Fruit fly (Drosophila melanogaster) whole organism, prepupa: ENCODE measurements around the gene CG32483.
A peak's percentile ranks its signal among the peaks of the same experiment; 100 is the strongest.

Experiments
- CG11762 ChIP-seq: fragments of 200-800 bp; sonication (Bioruptor generic); optimal IDR thresholded peaks from 3 replicates; lab custom pipeline; 2016; ENCODE audit warnings: missing biosample characterization, missing genetic modification characterization; ENCODE audit not compliant: insufficient read depth
- CG11902 ChIP-seq: fragments of 200-800 bp; sonication (Bioruptor generic); optimal IDR thresholded peaks from 3 replicates; lab custom pipeline; 2016; ENCODE audit warnings: missing biosample characterization, missing genetic modification characterization
- CG1621 ChIP-seq: fragments of 200-800 bp; sonication (Bioruptor generic); optimal IDR thresholded peaks from 3 replicates; lab custom pipeline; 2018; ENCODE audit warnings: missing biosample characterization, mild to moderate bottlenecking, missing genetic modification characterization
- CG16779 ChIP-seq: fragments of 200-800 bp; sonication (Bioruptor generic); optimal IDR thresholded peaks from 3 replicates; lab custom pipeline; 2017; ENCODE audit warnings: missing biosample characterization, mild to moderate bottlenecking, missing genetic modification characterization
- CG3032 ChIP-seq: fragments of 200-800 bp; optimal IDR thresholded peaks from 2 replicates; lab custom pipeline; 2019; ENCODE audit warnings: missing biosample characterization, mild to moderate bottlenecking, missing genetic modification characterization, moderate library complexity
- CG31627 ChIP-seq: fragments of 200-800 bp; sonication (Bioruptor generic); optimal IDR thresholded peaks from 3 replicates; lab custom pipeline; 2016; ENCODE audit warnings: missing biosample characterization, missing genetic modification characterization
- CG32006 ChIP-seq: fragments of 200-800 bp; sonication (Bioruptor generic); optimal IDR thresholded peaks from 3 replicates; lab custom pipeline; 2017; ENCODE audit warnings: missing biosample characterization, mild to moderate bottlenecking, missing genetic modification characterization
- CG34406 ChIP-seq: fragments of 200-800 bp; sonication (Bioruptor generic); optimal IDR thresholded peaks from 3 replicates; lab custom pipeline; 2016; ENCODE audit warnings: missing biosample characterization, missing genetic modification characterization
- CG3919 ChIP-seq: fragments of 200-800 bp; sonication (Bioruptor generic); optimal IDR thresholded peaks from 3 replicates; lab custom pipeline; 2016; ENCODE audit warnings: missing biosample characterization, missing genetic modification characterization
- CG4318 ChIP-seq: fragments of 200-800 bp; sonication (Bioruptor generic); optimal IDR thresholded peaks from 3 replicates; lab custom pipeline; 2017; ENCODE audit warnings: missing biosample characterization, mild to moderate bottlenecking, missing genetic modification characterization
- CG6163 ChIP-seq: fragments of 200-800 bp; sonication (Bioruptor generic); IDR thresholded peaks from 3 replicates; pipeline ENCODE4 v1.3.6; 2022; ENCODE audit warnings: missing biosample characterization, missing genetic modification characterization
- CG6276 ChIP-seq: fragments of 200-800 bp; sonication (Bioruptor generic); optimal IDR thresholded peaks from 2 replicates; lab custom pipeline; 2017; ENCODE audit warnings: missing biosample characterization, mild to moderate bottlenecking, missing genetic modification characterization
- CG6808 ChIP-seq: fragments of 200-800 bp; sonication (Bioruptor generic); optimal IDR thresholded peaks from 3 replicates; lab custom pipeline; 2017; ENCODE audit warnings: missing biosample characterization, missing genetic modification characterization, mild to moderate bottlenecking, moderate library complexity, missing genetic modification reagents
- CG6854 ChIP-seq: fragments of 200-800 bp; sonication (Bioruptor generic); optimal IDR thresholded peaks from 2 replicates; lab custom pipeline; 2017; ENCODE audit warnings: missing biosample characterization, mild to moderate bottlenecking, missing genetic modification characterization
- CG7368 ChIP-seq: fragments of 200-800 bp; sonication (Bioruptor generic); optimal IDR thresholded peaks from 3 replicates; lab custom pipeline; 2016; ENCODE audit warnings: missing biosample characterization, missing genetic modification characterization
- CG8119 ChIP-seq: fragments of 200-800 bp; sonication (Bioruptor generic); IDR thresholded peaks from 3 replicates; pipeline ENCODE4 v1.3.6; 2022; ENCODE audit warnings: missing biosample characterization, missing genetic modification characterization
- CG8632 ChIP-seq: fragments of 200-800 bp; sonication (Bioruptor generic); optimal IDR thresholded peaks from 3 replicates; lab custom pipeline; 2016; ENCODE audit warnings: missing biosample characterization, missing genetic modification characterization
- Eip78C ChIP-seq: fragments of 200-800 bp; sonication (Bioruptor generic); peaks from one replicate; lab custom pipeline; 2016; ENCODE audit warnings: missing biosample characterization, missing genetic modification characterization
- Eip93F ChIP-seq: fragments of 200-800 bp; sonication (Bioruptor generic); optimal IDR thresholded peaks from 2 replicates; lab custom pipeline; 2016; ENCODE audit warnings: missing biosample characterization, mild to moderate bottlenecking, missing genetic modification characterization
- Ets96B ChIP-seq: fragments of 200-800 bp; optimal IDR thresholded peaks from 2 replicates; lab custom pipeline; 2019; ENCODE audit warnings: missing biosample characterization, mild to moderate bottlenecking, missing genetic modification characterization, moderate library complexity
- Gug ChIP-seq: fragments of 200-800 bp; sonication (Bioruptor generic); IDR thresholded peaks from 2 replicates; pipeline ENCODE4 v1.3.6; 2022; ENCODE audit warnings: missing biosample characterization, missing genetic modification characterization
- Hr4 ChIP-seq: fragments of 200-800 bp; sonication (Bioruptor generic); optimal IDR thresholded peaks from 3 replicates; lab custom pipeline; 2016; ENCODE audit warnings: missing biosample characterization, missing genetic modification characterization
- Lpt ChIP-seq: fragments of 200-800 bp; sonication (Bioruptor generic); optimal IDR thresholded peaks from 3 replicates; lab custom pipeline; 2016; ENCODE audit warnings: missing biosample characterization, missing genetic modification characterization
- Met ChIP-seq: fragments of 200-800 bp; sonication (Bioruptor generic); optimal IDR thresholded peaks from 3 replicates; lab custom pipeline; 2016; ENCODE audit warnings: missing biosample characterization, missing genetic modification characterization
- OdsH ChIP-seq: fragments of 200-800 bp; sonication (Bioruptor generic); optimal IDR thresholded peaks from 3 replicates; lab custom pipeline; 2016; ENCODE audit warnings: missing biosample characterization, missing genetic modification characterization
- Smox ChIP-seq: fragments of 200-800 bp; sonication (Bioruptor generic); optimal IDR thresholded peaks from 3 replicates; lab custom pipeline; 2016; ENCODE audit warnings: missing biosample characterization, missing genetic modification characterization
- Sox102F ChIP-seq: fragments of 200-800 bp; sonication (Bioruptor generic); optimal IDR thresholded peaks from 2 replicates; lab custom pipeline; 2016; ENCODE audit warnings: missing biosample characterization, mild to moderate bottlenecking, missing genetic modification characterization
- Sox14 ChIP-seq: fragments of 200-800 bp; sonication (Bioruptor generic); optimal IDR thresholded peaks from 3 replicates; lab custom pipeline; 2016; ENCODE audit warnings: missing biosample characterization, missing genetic modification characterization
- dac ChIP-seq: fragments of 200-800 bp; sonication (Bioruptor generic); optimal IDR thresholded peaks from 2 replicates; lab custom pipeline; 2017; ENCODE audit warnings: missing biosample characterization, mild to moderate bottlenecking, missing genetic modification characterization
- eg ChIP-seq: fragments of 200-800 bp; sonication (Bioruptor generic); IDR thresholded peaks from 3 replicates; pipeline ENCODE4 v1.3.6; 2022; ENCODE audit warnings: missing biosample characterization, missing genetic modification characterization
- esn ChIP-seq: fragments of 200-800 bp; sonication (Bioruptor generic); optimal IDR thresholded peaks from 2 replicates; lab custom pipeline; 2016; ENCODE audit warnings: missing biosample characterization, mild to moderate bottlenecking, missing genetic modification characterization, moderate library complexity
- fkh ChIP-seq: fragments of 200-800 bp; sonication (Bioruptor generic); optimal IDR thresholded peaks from 3 replicates; lab custom pipeline; 2017; ENCODE audit warnings: missing biosample characterization, mild to moderate bottlenecking, missing genetic modification characterization, moderate library complexity
- lz ChIP-seq: fragments of 200-800 bp; sonication (Bioruptor generic); optimal IDR thresholded peaks from 3 replicates; lab custom pipeline; 2016; ENCODE audit warnings: missing biosample characterization, missing genetic modification characterization
- pdm3 ChIP-seq: fragments of 200-800 bp; sonication (Bioruptor generic); optimal IDR thresholded peaks from 3 replicates; lab custom pipeline; 2016; ENCODE audit warnings: missing biosample characterization, missing genetic modification characterization
- ss ChIP-seq, 2 experiments: fragments of 200-800 bp; sonication (Bioruptor generic); optimal IDR thresholded peaks; 2 replicates in 1 of 2; 3 replicates in 1 of 2; lab custom pipeline; 2017 to 2018; ENCODE audit warnings: mild to moderate bottlenecking in 2 of 2, missing biosample characterization in 2 of 2, missing genetic modification characterization in 2 of 2, moderate library complexity in 1 of 2
- svp ChIP-seq: fragments of 200-800 bp; sonication (Bioruptor generic); peaks from one replicate; lab custom pipeline; 2016; ENCODE audit warnings: missing biosample characterization, missing genetic modification characterization
- topi ChIP-seq: fragments of 200-800 bp; sonication (Bioruptor generic); optimal IDR thresholded peaks from 3 replicates; lab custom pipeline; 2016; ENCODE audit warnings: missing biosample characterization, missing genetic modification characterization
- vri ChIP-seq: fragments of 200-800 bp; sonication (Bioruptor generic); optimal IDR thresholded peaks from 3 replicates; lab custom pipeline; 2016; ENCODE audit warnings: missing biosample characterization, mild to moderate bottlenecking, missing genetic modification characterization

The CG32483 gene

dm6 chr3L:711839-712553 is 22.1 kb upstream of the CG32483 start, which contains the start of gene CG13896 (continued):
- peak; percentile 7 to 20 for TF ChIP-seq ss (GFP tag; optimal IDR thresholded peaks at IDR 0.05; lab: Kevin White, UChicago)
- TF ChIP-seq Sox14 (GFP tag; lab: Kevin White, UChicago): peak; percentile 74
- TF ChIP-seq pdm3 (GFP tag; lab: Kevin White, UChicago): peak; percentile 82
- TF ChIP-seq Hr4: peak; percentile 58
- TF ChIP-seq Smox (GFP tag; lab: Kevin White, UChicago): peak; percentile 74
- TF ChIP-seq CG3032: peak; percentile 60
- TF ChIP-seq topi (GFP tag; lab: Kevin White, UChicago): peak; percentile 76
- TF ChIP-seq Met (GFP tag; lab: Kevin White, UChicago): peak; percentile 84
- TF ChIP-seq CG8632: peak; percentile 31
- TF ChIP-seq eg (GFP tag; lab: Robert Waterston, UW): peak; percentile 81
- TF ChIP-seq CG6276 (GFP tag; lab: Kevin White, UChicago): peak; percentile 75
- peak; percentile 57 for TF ChIP-seq fkh
- TF ChIP-seq CG31627 (GFP tag; lab: Kevin White, UChicago): peak; percentile 91
- peak; percentile 57 for TF ChIP-seq CG11762 (GFP tag; lab: Kevin White, UChicago)
- peak; percentile 63 for TF ChIP-seq CG34406 (GFP tag; lab: Kevin White, UChicago)
- peak; percentile 38; the same call in 1 of the 2 replicates for TF ChIP-seq Gug (GFP tag; lab: Robert Waterston, UW)
- TF ChIP-seq CG3919 (GFP tag; lab: Kevin White, UChicago): peak; percentile 84
- peak; percentile 66 for TF ChIP-seq CG6163
- TF ChIP-seq Ets96B (tag; lab: Kevin White, UChicago): peak; percentile 71
- peak; percentile 45 for TF ChIP-seq dac (GFP tag; lab: Kevin White, UChicago)
- TF ChIP-seq lz: peak; percentile 88
- peak; percentile 37 for TF ChIP-seq CG32006 (GFP tag; lab: Kevin White, UChicago)
- no peak for TF ChIP-seq CG4318 (GFP tag; lab: Kevin White, UChicago)
- TF ChIP-seq vri (GFP tag; lab: Kevin White, UChicago): peak; percentile 70
- TF ChIP-seq svp (GFP tag; lab: Kevin White, UChicago): peak; percentile 86

- TF ChIP-seq Ets96B (tag; lab: Kevin White, UChicago) (no peak), esn (GFP tag; lab: Kevin White, UChicago) (peak; percentile 11), Lpt (no peak), Sox102F (GFP tag; lab: Kevin White, UChicago) (no peak), svp (GFP tag; lab: Kevin White, UChicago) (peak; percentile 35), Smox (GFP tag; lab: Kevin White, UChicago) (no peak), fkh (peak; percentile 16), CG16779 (tag; lab: Kevin White, UChicago) (no peak), OdsH (GFP tag; lab: Kevin White, UChicago) (no peak)
Measured at dm6 chr3L:710345-710822, 20.5 kb upstream of the CG32483 start, which contains the start of gene CkIIalpha-i3. CkIIalpha-i3 (minus strand) TSS chr3L:710607.

- TF ChIP-seq Gug (GFP tag; lab: Robert Waterston, UW) (no peak), Eip93F (GFP tag; lab: Kevin White, UChicago) (no peak)
Measured at dm6 chr3L:709882-710281, 20.0 kb upstream of the CG32483 start.

- TF ChIP-seq CG1621 (tag; lab: Kevin White, UChicago) (peak; percentile 79), Ets96B (tag; lab: Kevin White, UChicago) (no peak), fkh (peak; percentile 39), CG6808 (GFP tag; lab: Kevin White, UChicago) (peak; percentile 45), Eip78C (peak; percentile 70), CG6854 (peak; percentile 37), CG11902 (GFP tag; lab: Kevin White, UChicago) (no peak), CG7368 (GFP tag; lab: Kevin White, UChicago) (no peak), vri (GFP tag; lab: Kevin White, UChicago) (no peak), ss (GFP tag; optimal IDR thresholded peaks at IDR 0.05; lab: Kevin White, UChicago) (peak; percentile 21 to 26), Met (GFP tag; lab: Kevin White, UChicago) (peak; percentile 19), eg (GFP tag; lab: Robert Waterston, UW) (peak; percentile 42; the same call in 1 of the 3 replicates), CG8119 (peak; percentile 20; the same call in 1 of the 3 replicates), CG4318 (GFP tag; lab: Kevin White, UChicago) (no peak)
Measured at dm6 chr3L:707992-708489, 18.2 kb upstream of the CG32483 start, which contains the start of gene CG13895. CG13895 (minus strand) TSS chr3L:708205.
